Fruit fly (Drosophila melanogaster): ENCODE data around the gene CG18649.
A peak's percentile ranks its signal among the peaks of the same experiment; 100 is the strongest.

CG18649 gene

dm6 chr3L:15053251-15053650, 684 bp downstream of the CG18649 start, which contains the start of gene CG43680:
TSS of gene CG43680 (minus strand) at chr3L:15053351.
- TF ChIP-seq CrebA (GFP tag; optimal IDR thresholded peaks at IDR 0.05; ENCODE audit: borderline replicate concordance) (no peak), Mio (GFP tag; optimal IDR thresholded peaks at IDR 0.05) (no peak), woc (GFP tag; optimal IDR thresholded peaks at IDR 0.05) (no peak), Hr78 (GFP tag; optimal IDR thresholded peaks at IDR 0.05) (no peak), Jra (GFP tag; optimal IDR thresholded peaks at IDR 0.05) (no peak), CG9705 (GFP tag; optimal IDR thresholded peaks at IDR 0.05) (no peak), foxo (GFP tag; optimal IDR thresholded peaks at IDR 0.05) (no peak), rgr (GFP tag; optimal IDR thresholded peaks at IDR 0.05) (no peak), Myc (optimal IDR thresholded peaks at IDR 0.05) (no peak), sage (GFP tag; optimal IDR thresholded peaks at IDR 0.05) (no peak), pan (optimal IDR thresholded peaks at IDR 0.05) (no peak), CG32264 (GFP tag; optimal IDR thresholded peaks at IDR 0.05) (no peak), fru (GFP tag; optimal IDR thresholded peaks at IDR 0.05) (no peak), Dfd (GFP tag; optimal IDR thresholded peaks at IDR 0.05) (no peak), GATAd (GFP tag; optimal IDR thresholded peaks at IDR 0.05) (no peak), sv (GFP tag; optimal IDR thresholded peaks at IDR 0.05) (no peak), h (GFP tag; optimal IDR thresholded peaks at IDR 0.05) (no peak), Dif (GFP tag; optimal IDR thresholded peaks at IDR 0.05; ENCODE audit: partially characterized antibody) (no peak), usp (GFP tag; optimal IDR thresholded peaks at IDR 0.05) (no peak), jim (GFP tag; optimal IDR thresholded peaks at IDR 0.05) (no peak)

DNA sequence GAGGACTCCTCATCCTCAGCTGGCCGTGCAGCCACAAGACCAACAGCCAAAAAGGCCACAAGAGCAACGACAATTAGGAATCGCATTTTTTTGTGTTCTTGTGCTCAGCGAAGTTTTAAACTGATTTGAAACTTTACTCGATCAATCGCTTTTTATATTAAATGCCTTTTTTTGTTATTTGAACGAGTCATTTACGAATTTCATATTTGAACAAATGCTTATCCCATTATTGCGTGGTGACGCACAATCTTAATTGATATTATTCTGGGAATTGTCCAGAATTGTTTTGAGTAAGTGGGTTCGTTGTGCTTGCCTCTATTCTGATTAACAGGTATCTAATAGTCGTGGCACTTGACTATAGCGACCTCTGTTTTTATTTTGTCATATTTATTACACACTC, 1.5 kb downstream of the CG18649 start, which contains the start of gene CG13461:
TSS of gene CG13461 (minus strand) at position 101 of the 400 bp plus-strand sequence.
- TF ChIP-seq Myc (optimal IDR thresholded peaks at IDR 0.05) (no peak), foxo (GFP tag; optimal IDR thresholded peaks at IDR 0.05) (no peak), Vsx2 (GFP tag; optimal IDR thresholded peaks at IDR 0.05; ENCODE audit: partially characterized antibody) (no peak), HLH106 (tag; optimal IDR thresholded peaks at IDR 0.05) (no peak), Sp1 (GFP tag; optimal IDR thresholded peaks at IDR 0.05) (no peak), dmrt93B (GFP tag; optimal IDR thresholded peaks at IDR 0.05) (no peak)

dm6 chr3L:15051325-15051724, 2.6 kb downstream of the CG18649 start, which contains the start of gene CG43679:
TSS of gene CG43679 (minus strand) at chr3L:15051425.
- no peak for TF ChIP-seq tai (GFP tag; optimal IDR thresholded peaks at IDR 0.05)
- TF ChIP-seq CrebA (GFP tag; optimal IDR thresholded peaks at IDR 0.05; ENCODE audit: borderline replicate concordance), result no peak
- no peak for TF ChIP-seq dl (GFP tag; optimal IDR thresholded peaks at IDR 0.05; ENCODE audit: insufficient read depth in 1 of 2, partially characterized antibody in 2 of 2)
- TF ChIP-seq Abd-B (GFP tag; optimal IDR thresholded peaks at IDR 0.05), result no peak
- TF ChIP-seq Vsx2 (GFP tag; optimal IDR thresholded peaks at IDR 0.05; ENCODE audit: partially characterized antibody), result no peak
- no peak for TF ChIP-seq GATAd (GFP tag; optimal IDR thresholded peaks at IDR 0.05)
- TF ChIP-seq sv (GFP tag; optimal IDR thresholded peaks at IDR 0.05), result no peak
- no peak for TF ChIP-seq dsf (GFP tag; optimal IDR thresholded peaks at IDR 0.05; ENCODE audit: borderline replicate concordance)
- no peak for TF ChIP-seq ey (GFP tag; optimal IDR thresholded peaks at IDR 0.05)
- TF ChIP-seq foxo (GFP tag; optimal IDR thresholded peaks at IDR 0.05), result no peak

DNA sequence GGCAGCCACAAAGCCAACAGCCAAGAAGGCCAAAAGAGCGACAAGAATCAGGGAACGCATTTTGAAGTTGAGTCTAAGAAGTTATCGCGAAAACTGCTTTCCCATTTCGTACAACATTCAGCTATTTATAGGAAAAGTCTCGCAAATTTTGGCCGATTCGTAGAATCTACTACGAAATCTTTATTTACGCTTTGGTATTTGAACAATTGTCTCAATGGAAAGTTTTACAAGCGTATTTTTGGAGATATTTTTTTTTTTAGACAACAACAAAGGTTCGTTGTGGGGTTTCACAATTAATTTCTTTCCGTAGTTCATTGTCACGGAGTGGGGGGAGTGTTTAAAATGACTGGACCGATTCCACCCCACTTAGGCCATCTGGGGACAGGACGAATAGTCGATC, 3.2 kb downstream of the CG18649 start, which contains the start of gene CG12310:
TSS of gene CG12310 (minus strand) at position 101 of the 400 bp plus-strand sequence.
- TF ChIP-seq lola (GFP tag; optimal IDR thresholded peaks at IDR 0.05) (no peak), CG32264 (GFP tag; optimal IDR thresholded peaks at IDR 0.05) (no peak), Sp1 (GFP tag; optimal IDR thresholded peaks at IDR 0.05) (no peak), CG9705 (GFP tag; optimal IDR thresholded peaks at IDR 0.05) (no peak), h (GFP tag; optimal IDR thresholded peaks at IDR 0.05) (peak; percentile 21)

- TF ChIP-seq Hr78 (GFP tag; optimal IDR thresholded peaks at IDR 0.05), result no peak
- TF ChIP-seq woc (GFP tag; optimal IDR thresholded peaks at IDR 0.05), result no peak
- no peak for TF ChIP-seq tai (GFP tag; optimal IDR thresholded peaks at IDR 0.05)
- no peak for TF ChIP-seq Dfd (GFP tag; optimal IDR thresholded peaks at IDR 0.05)
- no peak for TF ChIP-seq Hr83 (GFP tag; optimal IDR thresholded peaks at IDR 0.05; ENCODE audit: poor library complexity, severe bottlenecking)
- no peak for TF ChIP-seq usp (GFP tag; optimal IDR thresholded peaks at IDR 0.05)
- TF ChIP-seq Myc (optimal IDR thresholded peaks at IDR 0.05), result no peak
- no peak for TF ChIP-seq sage (GFP tag; optimal IDR thresholded peaks at IDR 0.05)
- no peak for TF ChIP-seq CG32264 (GFP tag; optimal IDR thresholded peaks at IDR 0.05)
- no peak for TF ChIP-seq br (GFP tag; optimal IDR thresholded peaks at IDR 0.05)
- no peak for TF ChIP-seq Mio (GFP tag; optimal IDR thresholded peaks at IDR 0.05)
- no peak for TF ChIP-seq Hnf4 (GFP tag; optimal IDR thresholded peaks at IDR 0.05)
- no peak for TF ChIP-seq ey (GFP tag; optimal IDR thresholded peaks at IDR 0.05)
- TF ChIP-seq fru (GFP tag; optimal IDR thresholded peaks at IDR 0.05), result no peak
- TF ChIP-seq Rel (GFP tag; optimal IDR thresholded peaks at IDR 0.05), result no peak
- TF ChIP-seq Rel (tag; optimal IDR thresholded peaks at IDR 0.05), result no peak
- TF ChIP-seq CrebA (GFP tag; optimal IDR thresholded peaks at IDR 0.05; ENCODE audit: borderline replicate concordance), result no peak
- TF ChIP-seq Dif (GFP tag; optimal IDR thresholded peaks at IDR 0.05; ENCODE audit: partially characterized antibody), result no peak
- no peak for TF ChIP-seq dl (GFP tag; optimal IDR thresholded peaks at IDR 0.05; ENCODE audit: insufficient read depth in 1 of 2, partially characterized antibody in 2 of 2)
- TF ChIP-seq GATAd (GFP tag; optimal IDR thresholded peaks at IDR 0.05), result no peak
- TF ChIP-seq Vsx2 (GFP tag; optimal IDR thresholded peaks at IDR 0.05; ENCODE audit: partially characterized antibody), result no peak
Measured at dm6 chr3L:15050109-15050508, 3.8 kb downstream of the CG18649 start, which contains the start of gene CG18581. TSS of gene CG18581 (minus strand) at chr3L:15050209.
